Worm (Caenorhabditis elegans) whole organism, young adult: Measurements from ENCODE around the gene clec-119.

Experiments
- F39B2.1 ChIP-seq: fragments of 200-800 bp; sonication (Bioruptor generic); IDR thresholded peaks from 2 replicates; pipeline ENCODE4 v1.3.6; 2022; ENCODE audit warnings: missing genetic modification reagents, missing genetic modification characterization, missing compliant biosample characterization
- madf-6 ChIP-seq: fragments of 200-800 bp; sonication (Bioruptor generic); IDR thresholded peaks from 2 replicates; pipeline ENCODE4 v1.3.6; 2022; ENCODE audit warnings: missing genetic modification reagents, missing genetic modification characterization, missing compliant biosample characterization
- nfya-2 ChIP-seq: fragments of 200-800 bp; sonication (Bioruptor generic); IDR thresholded peaks from 2 replicates; pipeline ENCODE4 v1.3.6; 2022; ENCODE audit warnings: missing genetic modification reagents, missing genetic modification characterization, missing compliant biosample characterization
- ztf-22 ChIP-seq: fragments of 200-800 bp; sonication (Bioruptor generic); optimal IDR thresholded peaks from 2 replicates; lab custom pipeline; 2018; ENCODE audit warnings: mild to moderate bottlenecking, missing genetic modification characterization, moderate library complexity, missing compliant biosample characterization

ce11 chrII:1236003-1236402, 19.7 kb upstream of the clec-119 start:
- TF ChIP-seq F39B2.1, result no peak
- TF ChIP-seq nfya-2, result no peak
- TF ChIP-seq ztf-22, result no peak
- TF ChIP-seq madf-6 (GFP tag; lab: Robert Waterston, UW), result no peak
